Fruit fly (Drosophila melanogaster): Measurements from ENCODE around the gene Dd.

Gene Dd

DNA sequence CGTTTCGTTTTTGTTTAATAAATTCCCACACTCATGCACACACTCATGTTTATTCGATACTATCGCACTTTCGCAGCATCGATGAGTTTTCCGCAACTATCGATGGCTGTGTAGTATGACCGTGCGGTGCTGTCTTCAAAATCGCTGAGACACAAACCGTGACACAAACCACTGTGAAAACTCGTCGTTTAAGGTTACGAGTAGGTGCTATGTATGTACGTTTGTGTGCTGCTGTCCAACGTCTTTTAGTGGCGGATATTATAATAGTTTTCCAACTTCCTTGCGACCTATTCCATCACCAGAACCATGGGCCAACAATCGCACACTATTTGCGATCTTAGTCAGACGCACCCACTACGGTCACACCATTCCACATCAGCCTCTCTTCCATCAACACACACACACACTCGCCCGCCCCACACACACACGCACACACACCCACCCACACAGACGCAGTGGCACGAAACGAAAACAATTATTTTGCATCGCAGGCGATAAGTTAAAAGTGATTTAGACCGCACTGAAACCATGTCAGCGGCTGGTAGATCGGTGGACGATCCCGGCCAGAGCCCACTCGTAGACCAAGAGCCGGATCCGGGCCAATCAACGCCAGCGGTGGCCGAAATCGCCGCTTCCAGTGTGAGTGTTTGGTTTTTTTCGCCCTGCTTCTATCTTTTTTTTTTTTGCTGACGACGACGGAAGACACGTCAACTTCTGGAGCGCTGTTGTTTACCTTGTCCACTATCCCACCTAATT, at the start of gene Dd, which contains the start of gene CG1486:
Gene Dd, minus strand, starts transcription at position 77 of the 756 bp plus-strand sequence.
Gene CG1486, plus strand, starts transcription at position 114 of the 756 bp plus-strand sequence.
- TF ChIP-seq CG8478 (optimal IDR thresholded peaks at IDR 0.05) (no peak), psq (optimal IDR thresholded peaks at IDR 0.05) (no peak), Dll (optimal IDR thresholded peaks at IDR 0.05) (no peak), pan (optimal IDR thresholded peaks at IDR 0.05) (no peak), EcR (GFP tag; optimal IDR thresholded peaks at IDR 0.05) (no peak), usp (GFP tag; optimal IDR thresholded peaks at IDR 0.05) (no peak)

DNA sequence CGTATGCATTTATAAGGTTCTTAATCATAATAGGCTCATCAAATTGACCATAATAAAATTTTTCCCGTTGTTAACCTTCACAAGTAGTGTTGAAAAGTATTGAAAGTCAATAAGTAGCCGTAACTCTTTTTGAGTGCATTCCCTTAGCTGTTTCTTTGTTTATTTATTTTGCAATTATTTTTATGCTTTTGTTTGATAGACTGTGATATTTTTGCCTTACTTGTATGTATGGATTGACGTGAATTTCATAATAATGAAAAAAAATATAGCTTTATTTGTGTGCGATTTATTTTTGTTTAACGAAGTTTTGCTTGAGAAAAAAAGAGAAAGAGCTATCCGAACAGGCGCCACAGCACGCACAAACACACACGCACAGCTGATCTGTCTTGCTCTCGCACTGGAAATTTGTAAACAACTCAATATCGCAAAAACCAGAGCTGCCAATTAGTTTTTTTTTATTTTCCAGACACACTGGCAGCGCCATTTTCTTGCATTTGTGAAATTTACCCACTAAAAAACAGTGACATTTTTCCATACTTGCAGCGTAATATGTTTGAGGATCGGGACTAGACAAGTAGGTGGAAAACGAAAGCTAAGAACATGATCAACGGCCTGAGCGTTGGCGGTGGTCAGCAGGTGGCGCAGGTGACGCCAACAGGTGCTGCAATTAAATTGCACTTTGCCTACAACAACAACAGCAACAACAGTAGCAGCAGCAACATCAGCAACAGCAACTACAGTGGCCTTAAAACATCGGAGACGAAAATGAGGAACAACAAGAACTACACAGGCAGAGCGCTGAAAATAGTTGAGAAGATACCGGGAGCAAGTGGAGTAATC, 45.6 kb upstream of the Dd start:
- TF ChIP-seq pan (optimal IDR thresholded peaks at IDR 0.05) (no peak), EcR (GFP tag; optimal IDR thresholded peaks at IDR 0.05) (no peak), CG8478 (optimal IDR thresholded peaks at IDR 0.05) (peak; percentile 31), Dll (optimal IDR thresholded peaks at IDR 0.05) (no peak), usp (GFP tag; optimal IDR thresholded peaks at IDR 0.05) (no peak), psq (optimal IDR thresholded peaks at IDR 0.05) (no peak)

dm6 chrX:21368410-21368918, 44.7 kb upstream of the Dd start:
- no peak for TF ChIP-seq usp (GFP tag; optimal IDR thresholded peaks at IDR 0.05)
- TF ChIP-seq EcR (GFP tag; optimal IDR thresholded peaks at IDR 0.05): peak in 1 of 2 experiments; percentile 53

- peak; percentile 59 for TF ChIP-seq CG8478 (optimal IDR thresholded peaks at IDR 0.05)
- no peak for TF ChIP-seq psq (optimal IDR thresholded peaks at IDR 0.05)
Measured at dm6 chrX:21367363-21368072, 43.7 kb upstream of the Dd start.

DNA sequence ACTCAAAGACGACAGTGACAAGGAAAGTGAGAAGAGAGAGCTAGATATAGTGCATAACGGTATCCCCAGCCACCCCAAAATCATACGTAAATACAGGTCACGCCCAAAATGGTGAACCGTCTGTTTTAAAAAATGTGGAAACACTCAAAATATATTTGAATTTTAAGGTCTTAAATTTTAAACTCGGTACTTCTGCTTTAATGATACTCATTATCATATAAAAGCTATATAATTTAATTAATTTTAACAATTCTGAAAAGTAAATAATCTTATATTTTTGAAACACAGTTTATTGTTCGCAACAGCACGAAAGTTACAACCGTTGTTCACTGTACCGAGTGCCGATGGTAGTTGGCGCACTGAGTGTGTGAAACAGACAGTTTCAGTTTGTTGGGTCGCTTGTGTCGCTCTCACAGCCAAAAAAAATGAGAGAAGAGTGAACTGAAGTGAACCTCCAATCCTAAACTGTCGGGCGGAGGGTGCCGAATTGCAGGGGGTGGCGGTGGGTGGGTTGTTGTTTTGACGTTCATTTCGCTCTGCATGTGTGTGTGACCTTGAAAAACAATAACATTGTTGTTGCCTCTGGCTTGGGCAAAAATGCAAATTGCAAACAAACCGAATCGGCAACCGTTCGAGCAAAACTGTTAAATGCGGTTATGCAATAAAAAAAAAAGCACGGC, 42.6 kb upstream of the Dd start:
- TF ChIP-seq usp (GFP tag; optimal IDR thresholded peaks at IDR 0.05) (no peak), CG8478 (optimal IDR thresholded peaks at IDR 0.05) (no peak), pan (optimal IDR thresholded peaks at IDR 0.05) (no peak), psq (optimal IDR thresholded peaks at IDR 0.05) (no peak), Dll (optimal IDR thresholded peaks at IDR 0.05) (no peak), EcR (GFP tag; optimal IDR thresholded peaks at IDR 0.05) (no peak)

dm6 chrX:21365421-21365820, 41.6 kb upstream of the Dd start:
- TF ChIP-seq Dll (optimal IDR thresholded peaks at IDR 0.05): no peak
- no peak for TF ChIP-seq EcR (GFP tag; optimal IDR thresholded peaks at IDR 0.05)
- TF ChIP-seq usp (GFP tag; optimal IDR thresholded peaks at IDR 0.05): no peak
- TF ChIP-seq CG8478 (optimal IDR thresholded peaks at IDR 0.05): no peak
- no peak for TF ChIP-seq pan (optimal IDR thresholded peaks at IDR 0.05)
- TF ChIP-seq psq (optimal IDR thresholded peaks at IDR 0.05): no peak

DNA sequence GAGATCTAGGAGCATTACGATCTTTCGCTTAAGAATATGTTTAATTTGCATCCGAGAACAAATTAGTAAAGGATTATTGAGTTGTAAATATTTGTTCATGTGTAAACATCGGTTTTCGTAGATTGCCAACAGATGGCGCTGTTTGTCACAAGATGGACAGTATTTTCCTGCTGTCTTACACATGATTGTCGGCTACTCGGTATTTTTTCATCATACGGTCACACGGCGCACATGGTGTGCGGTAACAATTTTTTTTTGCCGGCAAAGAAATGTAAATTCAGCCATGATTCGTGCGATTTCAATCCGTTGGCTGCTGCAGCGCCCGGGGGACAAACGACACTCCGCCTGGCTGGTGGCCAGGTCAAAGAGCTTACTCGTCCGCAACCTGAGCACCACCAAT, 39.1 kb upstream of the Dd start, which contains the start of the genes bbx and waw:
Gene bbx, plus strand, starts transcription at position 151 of the 400 bp plus-strand sequence.
Gene waw, plus strand, starts transcription at position 151 of the 400 bp plus-strand sequence.
- TF ChIP-seq usp (GFP tag; optimal IDR thresholded peaks at IDR 0.05): no peak
- TF ChIP-seq Dll (optimal IDR thresholded peaks at IDR 0.05): no peak
- TF ChIP-seq psq (optimal IDR thresholded peaks at IDR 0.05): no peak

dm6 chrX:21357810-21358671, 34.2 kb upstream of the Dd start, which contains the start of gene Septin1:
TSS of gene Septin1 (plus strand) at chrX:21358286.
- TF ChIP-seq usp (GFP tag; optimal IDR thresholded peaks at IDR 0.05): no peak
- no peak for TF ChIP-seq pan (optimal IDR thresholded peaks at IDR 0.05)
- no peak for TF ChIP-seq psq (optimal IDR thresholded peaks at IDR 0.05)
- no peak for TF ChIP-seq CG8478 (optimal IDR thresholded peaks at IDR 0.05)
- TF ChIP-seq EcR (GFP tag; optimal IDR thresholded peaks at IDR 0.05): no peak
- TF ChIP-seq Dll (optimal IDR thresholded peaks at IDR 0.05): no peak

DNA sequence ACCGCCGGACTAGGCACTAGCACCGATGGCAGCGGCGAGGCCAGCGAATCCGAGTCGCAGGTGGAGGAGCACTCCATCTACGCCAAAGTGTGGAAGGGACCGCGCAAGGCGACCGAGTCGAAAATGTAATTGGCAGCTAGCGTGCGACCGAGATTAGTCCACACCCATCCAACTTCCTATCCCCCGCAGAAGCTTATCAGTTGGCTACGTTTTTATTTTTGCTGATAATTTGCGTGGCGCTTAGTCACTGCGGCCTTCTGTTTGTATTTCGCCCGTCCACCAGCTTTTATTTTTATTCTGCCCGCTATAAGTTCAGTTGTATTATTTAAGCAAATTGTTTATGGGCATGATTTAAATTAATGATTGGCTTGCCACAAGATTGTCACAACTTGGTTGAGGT, 29.7 kb upstream of the Dd start:
- no peak for TF ChIP-seq EcR (GFP tag; optimal IDR thresholded peaks at IDR 0.05)
- no peak for TF ChIP-seq Dll (optimal IDR thresholded peaks at IDR 0.05)
- TF ChIP-seq usp (GFP tag; optimal IDR thresholded peaks at IDR 0.05): no peak
- no peak for TF ChIP-seq pan (optimal IDR thresholded peaks at IDR 0.05)
- TF ChIP-seq psq (optimal IDR thresholded peaks at IDR 0.05): no peak
- TF ChIP-seq CG8478 (optimal IDR thresholded peaks at IDR 0.05): no peak

DNA sequence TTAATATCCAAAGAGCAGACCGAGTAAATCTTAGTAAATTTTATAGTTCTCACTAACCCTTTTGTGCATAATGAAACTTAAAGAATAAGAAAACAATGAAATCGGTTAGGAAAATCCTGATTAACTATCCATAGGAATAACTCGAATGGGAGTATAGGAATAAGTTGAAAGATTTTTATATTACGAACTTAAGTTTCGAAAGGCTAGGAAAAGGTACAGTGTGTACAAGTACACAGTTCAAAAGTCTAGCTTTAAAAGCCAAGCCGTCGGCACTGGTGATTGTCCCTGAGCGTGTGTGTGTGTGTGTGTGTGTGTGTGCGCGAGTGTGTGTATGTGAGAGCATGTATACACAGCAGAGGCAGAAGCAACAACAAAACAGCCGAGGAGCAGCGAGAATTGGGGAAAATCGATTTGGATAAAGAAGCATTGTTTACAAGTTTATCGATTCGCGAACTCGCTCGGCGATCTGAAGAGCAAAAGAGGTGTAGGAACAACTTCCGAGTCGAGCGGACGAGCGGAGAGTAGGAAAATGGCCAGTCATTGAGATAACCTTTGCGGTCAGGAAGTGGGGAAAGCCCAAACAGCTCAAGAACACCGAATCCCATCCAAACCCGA, 27.5 kb upstream of the Dd start:
- TF ChIP-seq EcR (GFP tag; optimal IDR thresholded peaks at IDR 0.05): no peak
- TF ChIP-seq psq (optimal IDR thresholded peaks at IDR 0.05): no peak
- TF ChIP-seq CG8478 (optimal IDR thresholded peaks at IDR 0.05): peak; percentile 52
